Worm (Caenorhabditis elegans) whole organism, mixed stage, embryonic: ENCODE results near the gene fbxb-72.

Source experiments
- ceh-39 ChIP-seq: fragments of 150-350 bp; optimal IDR thresholded peaks from 2 replicates; lab custom pipeline; 2014; ENCODE audit warnings: missing biosample characterization, missing genetic modification characterization
- ceh-83 ChIP-seq: fragments of 200-800 bp; sonication (Bioruptor generic); optimal IDR thresholded peaks from 2 replicates; lab custom pipeline; 2018; ENCODE audit warnings: mild to moderate bottlenecking, missing genetic modification characterization, missing compliant biosample characterization
- ces-1 ChIP-seq: fragments of 150-350 bp; optimal IDR thresholded peaks from 2 replicates; lab custom pipeline; 2014; ENCODE audit warnings: missing biosample characterization, missing genetic modification reagents, missing genetic modification characterization
- flh-1 ChIP-seq: fragments of 200-800 bp; sonication (Bioruptor generic); optimal IDR thresholded peaks from 2 replicates; lab custom pipeline; 2018; ENCODE audit warnings: mild to moderate bottlenecking, missing genetic modification characterization, moderate library complexity, missing compliant biosample characterization
- lsy-2 ChIP-seq: fragments of 150-350 bp; optimal IDR thresholded peaks from 2 replicates; lab custom pipeline; 2014; ENCODE audit warnings: missing biosample characterization, missing genetic modification characterization
- mep-1 ChIP-seq: fragments of 150-350 bp; optimal IDR thresholded peaks from 2 replicates; lab custom pipeline; 2017; ENCODE audit warnings: missing biosample characterization, missing genetic modification reagents, missing genetic modification characterization, inconsistent platforms
- nhr-28 ChIP-seq: fragments of 150-350 bp; optimal IDR thresholded peaks from 2 replicates; lab custom pipeline; 2014; ENCODE audit warnings: missing biosample characterization, missing genetic modification characterization
- snpc-4 ChIP-seq: fragments of 150-350 bp; optimal IDR thresholded peaks from 2 replicates; lab custom pipeline; 2014; ENCODE audit warnings: missing biosample characterization, missing genetic modification characterization
- unc-120 ChIP-seq: sonication (generic microtip); optimal IDR thresholded peaks from 2 replicates; lab custom pipeline; 2017; ENCODE audit warnings: missing genetic modification characterization, missing compliant biosample characterization; ENCODE audit not compliant: poor library complexity, severe bottlenecking
- unc-62 ChIP-seq: fragments of 150-350 bp; optimal IDR thresholded peaks from 2 replicates; lab custom pipeline; 2014; ENCODE audit warnings: missing biosample characterization, missing genetic modification reagents, missing genetic modification characterization

ce11 chrV:728822-729493 is 5.2 kb upstream of the fbxb-72 start:
- no peak for TF ChIP-seq mep-1 (tag; lab: Kevin White, UChicago)
- TF ChIP-seq ceh-83 (GFP tag; lab: Kevin White, UChicago): no peak
- TF ChIP-seq ces-1: no peak
- TF ChIP-seq unc-62 (GFP tag; lab: Kevin White, UChicago): no peak
- no peak for TF ChIP-seq ceh-39
- no peak for TF ChIP-seq flh-1 (GFP tag; lab: Kevin White, UChicago)
- TF ChIP-seq nhr-28 (tag; lab: Kevin White, UChicago): no peak
- no peak for TF ChIP-seq unc-120 (tag; lab: Kevin White, UChicago)
- TF ChIP-seq snpc-4: no peak
- TF ChIP-seq lsy-2 (tag; lab: Kevin White, UChicago): no peak
